Fruit fly (Drosophila melanogaster): ENCODE data around the gene Cyp4ae1.

The Cyp4ae1 gene

DNA sequence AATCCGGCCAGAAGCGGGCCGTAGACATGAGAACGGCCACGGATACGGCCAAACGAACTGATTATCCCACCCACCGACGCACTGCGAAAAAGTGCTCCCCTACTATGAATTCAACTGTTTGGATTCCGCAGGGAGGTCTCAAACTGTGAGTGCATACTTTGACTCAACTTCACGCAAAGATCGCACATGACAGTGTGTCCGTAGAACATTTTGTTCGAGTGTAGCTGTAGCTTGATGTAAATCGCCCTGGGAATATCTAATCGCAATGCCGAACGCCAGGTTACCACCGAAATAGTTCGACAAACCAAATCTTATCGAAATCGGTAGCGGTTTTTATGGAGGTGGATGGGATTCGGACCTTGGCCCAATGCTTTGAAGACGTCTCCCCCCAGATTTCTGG, 17.8 kb upstream of the Cyp4ae1 start:
- no peak for TF ChIP-seq EcR (GFP tag; optimal IDR thresholded peaks at IDR 0.05)
- TF ChIP-seq CG8478 (optimal IDR thresholded peaks at IDR 0.05): no peak
- TF ChIP-seq usp (GFP tag; optimal IDR thresholded peaks at IDR 0.05): no peak
- no peak for TF ChIP-seq pan (optimal IDR thresholded peaks at IDR 0.05)
- TF ChIP-seq psq (optimal IDR thresholded peaks at IDR 0.05): no peak
- no peak for TF ChIP-seq Dll (optimal IDR thresholded peaks at IDR 0.05)

DNA sequence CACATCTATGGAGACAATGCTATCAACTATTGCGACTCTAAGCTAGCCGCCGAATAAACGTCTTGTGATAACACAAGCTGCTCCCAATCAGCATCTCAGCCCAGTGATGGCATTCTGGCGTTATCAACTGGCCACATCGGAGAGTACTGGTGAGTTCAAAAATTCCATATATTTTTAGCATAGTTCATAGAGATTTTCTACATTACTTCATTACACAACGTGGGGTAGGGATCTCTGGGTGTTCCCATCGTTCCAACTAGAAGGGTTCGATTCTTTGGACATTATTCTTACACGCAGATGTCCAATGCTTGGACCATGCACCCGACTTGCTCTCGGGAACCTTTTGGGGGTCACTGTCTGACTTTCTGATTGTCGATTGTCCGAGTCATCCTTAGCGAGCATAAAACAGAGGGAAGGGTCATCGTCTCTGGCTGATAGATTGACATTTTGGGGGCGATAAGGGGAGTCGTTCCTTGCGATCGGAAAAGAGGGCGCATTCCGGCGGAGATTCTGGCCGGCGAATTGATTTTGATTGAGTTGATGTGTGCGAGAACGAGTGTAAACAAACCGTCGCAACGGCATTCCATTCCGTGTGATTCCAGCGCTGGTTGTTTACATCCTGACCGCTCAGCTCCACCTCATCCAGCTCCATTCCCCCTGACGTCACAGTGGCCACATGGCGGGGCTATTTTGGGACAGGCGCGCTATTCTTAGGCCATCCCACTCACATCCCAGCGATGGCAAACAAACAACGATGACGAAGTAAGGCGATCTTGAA, 16.5 kb upstream of the Cyp4ae1 start, which contains the start of the genes Cyp4d1 and CG3630:
Gene Cyp4d1 (minus strand): TSS at position 51 of the 778 bp plus-strand sequence.
Gene CG3630 (plus strand): TSS at position 67 of the 778 bp plus-strand sequence.
- TF ChIP-seq EcR (GFP tag; optimal IDR thresholded peaks at IDR 0.05) (no peak), Dll (optimal IDR thresholded peaks at IDR 0.05) (no peak), usp (GFP tag; optimal IDR thresholded peaks at IDR 0.05) (no peak), CG8478 (optimal IDR thresholded peaks at IDR 0.05) (no peak), pan (optimal IDR thresholded peaks at IDR 0.05) (no peak), psq (optimal IDR thresholded peaks at IDR 0.05) (no peak)

DNA sequence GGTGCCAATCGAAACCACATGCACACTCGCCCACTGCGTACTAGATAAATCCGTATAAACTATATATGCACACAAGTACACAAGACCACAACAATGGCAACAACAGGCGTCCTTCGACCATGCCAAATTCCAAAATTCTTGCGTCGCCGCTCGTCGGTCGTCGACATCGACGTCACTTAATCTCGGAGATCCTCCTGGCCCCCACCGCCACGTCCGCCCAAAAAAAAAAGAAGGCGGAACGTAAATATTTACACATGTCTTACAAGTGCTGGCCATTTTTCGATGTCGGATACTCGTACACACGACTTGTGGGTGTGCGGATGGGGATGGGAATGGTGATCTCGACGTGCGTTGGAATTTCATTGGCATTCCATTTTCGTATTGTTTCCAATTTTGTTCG, 15.4 kb upstream of the Cyp4ae1 start:
- TF ChIP-seq CG8478 (optimal IDR thresholded peaks at IDR 0.05) (no peak), pan (optimal IDR thresholded peaks at IDR 0.05) (no peak), EcR (GFP tag; optimal IDR thresholded peaks at IDR 0.05) (no peak), Dll (optimal IDR thresholded peaks at IDR 0.05) (no peak), psq (optimal IDR thresholded peaks at IDR 0.05) (no peak), usp (GFP tag; optimal IDR thresholded peaks at IDR 0.05) (no peak)

DNA sequence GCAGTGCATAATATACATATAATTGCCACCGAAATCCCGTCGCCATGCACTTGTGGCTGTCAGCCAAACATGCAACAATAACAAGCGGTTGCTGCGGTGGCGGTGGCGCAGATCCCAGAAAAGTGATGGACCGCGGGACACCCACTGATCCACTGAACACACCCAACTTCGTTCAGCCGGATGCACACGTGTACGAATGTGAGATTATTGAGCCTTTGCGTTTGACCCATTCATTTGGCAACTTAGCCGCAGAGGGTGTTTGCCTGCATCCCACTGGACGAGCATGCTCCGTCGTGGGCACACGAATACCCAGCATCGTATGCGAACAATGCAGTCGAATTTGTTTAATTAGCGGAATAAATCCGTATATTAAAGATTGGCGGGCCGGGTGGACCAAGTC, 13.4 kb upstream of the Cyp4ae1 start:
- no peak for TF ChIP-seq CG8478 (optimal IDR thresholded peaks at IDR 0.05)
- TF ChIP-seq pan (optimal IDR thresholded peaks at IDR 0.05): no peak
- TF ChIP-seq EcR (GFP tag; optimal IDR thresholded peaks at IDR 0.05): no peak
- TF ChIP-seq psq (optimal IDR thresholded peaks at IDR 0.05): no peak
- no peak for TF ChIP-seq usp (GFP tag; optimal IDR thresholded peaks at IDR 0.05)
- TF ChIP-seq Dll (optimal IDR thresholded peaks at IDR 0.05): no peak

DNA sequence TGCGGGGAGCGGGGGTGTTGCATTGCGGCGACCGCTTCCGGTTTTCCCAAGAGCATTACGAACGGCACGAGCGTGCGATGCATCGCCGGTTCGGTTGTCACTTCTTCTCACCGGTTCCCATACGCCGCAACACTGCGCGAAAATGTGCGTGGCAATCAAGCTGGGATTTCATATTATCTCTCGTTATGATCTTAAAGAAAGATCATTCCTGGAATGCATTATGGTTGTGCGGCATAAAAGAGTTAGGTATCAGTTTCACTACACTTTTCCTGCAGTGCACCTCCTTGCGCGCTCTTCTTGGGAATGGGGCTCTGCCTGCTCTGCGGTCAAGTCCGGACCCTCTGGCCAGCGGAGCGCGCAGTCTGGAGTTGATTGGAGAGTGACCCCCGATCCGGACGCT, 12.7 kb upstream of the Cyp4ae1 start:
- TF ChIP-seq EcR (GFP tag; optimal IDR thresholded peaks at IDR 0.05): no peak

DNA sequence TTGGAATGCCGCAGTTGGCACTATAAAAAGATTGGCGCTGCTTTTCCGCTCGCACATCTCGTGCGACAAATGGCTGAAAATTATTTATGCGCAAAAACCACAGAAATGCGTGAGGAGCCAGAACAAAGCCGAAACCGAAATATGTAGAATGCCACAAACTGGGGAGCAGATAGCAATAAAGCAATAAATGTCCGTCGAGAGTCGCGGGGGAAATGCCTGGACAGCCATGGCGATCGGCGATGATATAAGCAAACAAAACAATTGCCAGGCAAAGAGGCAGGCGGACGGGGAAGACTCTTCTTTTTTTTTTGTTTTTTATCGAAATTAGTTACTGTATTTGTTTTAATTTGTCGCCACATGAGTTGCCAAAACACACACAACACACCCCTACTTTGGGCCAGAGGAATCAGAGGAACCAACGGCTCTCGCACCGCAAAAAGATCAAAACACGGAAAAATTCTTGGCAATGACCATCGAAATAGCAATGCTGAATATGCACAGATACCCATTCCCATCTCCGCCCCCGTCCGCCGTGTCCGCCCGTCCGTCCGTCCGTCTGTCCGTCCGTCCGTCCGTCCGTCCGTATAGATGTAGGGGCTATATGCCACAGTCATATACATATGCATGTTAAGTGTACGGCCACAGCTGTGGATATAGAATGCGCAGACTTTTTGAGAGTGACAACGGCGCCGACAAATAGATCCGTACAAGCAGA, 10.2 kb upstream of the Cyp4ae1 start:
- TF ChIP-seq usp (GFP tag; optimal IDR thresholded peaks at IDR 0.05) (no peak), pan (optimal IDR thresholded peaks at IDR 0.05) (no peak), CG8478 (optimal IDR thresholded peaks at IDR 0.05) (no peak), EcR (GFP tag; optimal IDR thresholded peaks at IDR 0.05) (no peak), psq (optimal IDR thresholded peaks at IDR 0.05) (no peak), Dll (optimal IDR thresholded peaks at IDR 0.05) (no peak)

DNA sequence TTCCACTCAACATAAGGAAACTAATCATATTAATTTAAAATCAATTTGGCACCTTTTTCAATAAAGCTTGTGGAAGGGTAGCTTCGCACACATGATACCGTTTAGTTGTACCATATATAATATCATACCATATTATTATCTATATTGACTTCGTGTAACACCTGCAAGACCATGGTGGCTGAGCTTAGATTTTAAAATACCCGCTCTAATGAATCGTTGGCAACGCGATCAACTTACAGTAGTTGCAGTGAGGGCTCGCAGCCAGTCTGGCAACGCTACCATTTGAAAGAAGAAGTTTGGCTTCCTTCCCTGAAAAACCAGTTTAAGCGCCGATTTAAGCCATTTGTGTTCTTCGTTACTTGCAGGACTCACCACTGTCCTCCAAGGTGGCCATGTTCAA, 8.4 kb upstream of the Cyp4ae1 start:
- TF ChIP-seq pan (optimal IDR thresholded peaks at IDR 0.05): no peak
- TF ChIP-seq CG8478 (optimal IDR thresholded peaks at IDR 0.05): no peak
- TF ChIP-seq EcR (GFP tag; optimal IDR thresholded peaks at IDR 0.05): no peak
- TF ChIP-seq usp (GFP tag; optimal IDR thresholded peaks at IDR 0.05): no peak
- no peak for TF ChIP-seq psq (optimal IDR thresholded peaks at IDR 0.05)
- TF ChIP-seq Dll (optimal IDR thresholded peaks at IDR 0.05): no peak

DNA sequence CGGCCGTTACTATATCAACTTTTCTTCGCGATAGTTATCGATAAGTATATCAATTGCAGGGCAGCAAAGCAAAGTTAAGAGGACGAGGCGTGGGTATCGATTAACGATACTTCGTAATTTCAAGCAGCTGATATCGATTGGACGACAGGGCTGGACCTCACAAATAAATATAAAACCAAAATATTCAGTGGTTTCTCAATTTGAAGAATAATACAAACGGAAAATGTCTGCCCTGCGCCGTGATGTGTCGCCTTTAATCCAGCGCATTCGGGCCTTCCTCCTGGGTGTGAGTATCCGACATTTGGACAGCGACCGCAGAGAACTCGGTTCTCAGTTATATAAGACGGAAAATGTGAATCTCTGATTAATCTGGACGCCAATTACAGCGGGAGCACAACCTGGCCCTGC, 6.4 kb upstream of the Cyp4ae1 start, which contains the start of gene ND-B14.5A:
Gene ND-B14.5A (plus strand): TSS at position 107 of the 408 bp plus-strand sequence.
- TF ChIP-seq pan (optimal IDR thresholded peaks at IDR 0.05) (no peak), CG8478 (optimal IDR thresholded peaks at IDR 0.05) (no peak), psq (optimal IDR thresholded peaks at IDR 0.05) (no peak), usp (GFP tag; optimal IDR thresholded peaks at IDR 0.05) (no peak), EcR (GFP tag; optimal IDR thresholded peaks at IDR 0.05) (no peak), Dll (optimal IDR thresholded peaks at IDR 0.05) (no peak)

DNA sequence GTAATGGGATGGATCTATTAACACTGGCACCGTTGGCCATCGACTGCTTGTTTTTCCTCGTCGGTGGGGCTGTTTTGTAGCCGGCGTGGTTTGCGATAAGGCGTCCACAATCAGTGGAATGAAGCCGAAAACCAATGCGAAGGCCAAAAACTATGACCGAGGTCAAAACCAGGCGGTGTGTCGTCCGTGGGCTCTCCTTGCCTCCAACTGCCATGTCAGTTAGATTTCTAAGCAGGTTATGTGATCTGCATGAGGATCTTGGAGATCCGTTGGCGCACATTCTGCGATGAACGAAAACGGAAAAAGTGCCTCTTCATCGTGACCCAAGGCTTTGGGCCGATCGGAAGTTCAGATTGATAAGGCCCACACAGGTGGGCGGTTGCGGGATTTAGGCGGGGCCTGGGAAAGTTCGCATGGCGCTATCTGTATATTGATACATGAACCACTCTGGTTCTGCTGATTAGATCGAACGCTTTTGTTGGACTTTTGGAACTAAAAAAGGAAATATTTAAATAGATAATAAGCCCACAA, 3.5 kb upstream of the Cyp4ae1 start, which contains the start of gene Cyp4d14:
Gene Cyp4d14 (minus strand): TSS at position 51 of the 531 bp plus-strand sequence.
- TF ChIP-seq usp (GFP tag; optimal IDR thresholded peaks at IDR 0.05): no peak
- no peak for TF ChIP-seq psq (optimal IDR thresholded peaks at IDR 0.05)
- TF ChIP-seq pan (optimal IDR thresholded peaks at IDR 0.05): no peak
- TF ChIP-seq CG8478 (optimal IDR thresholded peaks at IDR 0.05): no peak
- no peak for TF ChIP-seq Dll (optimal IDR thresholded peaks at IDR 0.05)
- TF ChIP-seq EcR (GFP tag; optimal IDR thresholded peaks at IDR 0.05): no peak

DNA sequence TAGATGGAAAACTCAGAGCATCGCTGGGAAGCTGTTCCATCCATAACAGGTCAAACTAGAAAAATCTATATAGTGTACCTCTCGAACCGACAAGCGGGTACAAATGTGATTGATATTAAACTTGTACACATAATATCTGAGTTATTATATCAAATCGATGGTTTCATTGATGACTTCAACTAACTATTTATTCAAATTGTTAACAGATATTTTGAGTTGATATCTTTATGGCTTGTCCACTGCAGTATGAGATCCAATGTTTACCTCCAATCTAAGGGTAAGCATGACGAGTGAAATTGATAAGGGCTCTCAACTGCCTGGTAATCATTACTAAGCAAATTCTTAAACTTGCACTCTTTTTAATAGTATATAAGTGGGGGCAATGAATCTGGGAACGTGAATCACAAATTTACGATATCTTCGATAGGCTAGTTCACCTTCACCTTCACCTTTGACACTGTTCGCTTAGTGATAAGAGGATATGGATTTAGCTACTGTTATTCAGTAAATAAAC, 2.8 kb upstream of the Cyp4ae1 start, which contains the start of gene Cyp4d2:
Gene Cyp4d2 (plus strand): TSS at position 51 of the 514 bp plus-strand sequence.
- TF ChIP-seq Dll (optimal IDR thresholded peaks at IDR 0.05): no peak
- no peak for TF ChIP-seq pan (optimal IDR thresholded peaks at IDR 0.05)
- no peak for TF ChIP-seq EcR (GFP tag; optimal IDR thresholded peaks at IDR 0.05)
- TF ChIP-seq usp (GFP tag; optimal IDR thresholded peaks at IDR 0.05): no peak
- no peak for TF ChIP-seq psq (optimal IDR thresholded peaks at IDR 0.05)
- TF ChIP-seq CG8478 (optimal IDR thresholded peaks at IDR 0.05): no peak

DNA sequence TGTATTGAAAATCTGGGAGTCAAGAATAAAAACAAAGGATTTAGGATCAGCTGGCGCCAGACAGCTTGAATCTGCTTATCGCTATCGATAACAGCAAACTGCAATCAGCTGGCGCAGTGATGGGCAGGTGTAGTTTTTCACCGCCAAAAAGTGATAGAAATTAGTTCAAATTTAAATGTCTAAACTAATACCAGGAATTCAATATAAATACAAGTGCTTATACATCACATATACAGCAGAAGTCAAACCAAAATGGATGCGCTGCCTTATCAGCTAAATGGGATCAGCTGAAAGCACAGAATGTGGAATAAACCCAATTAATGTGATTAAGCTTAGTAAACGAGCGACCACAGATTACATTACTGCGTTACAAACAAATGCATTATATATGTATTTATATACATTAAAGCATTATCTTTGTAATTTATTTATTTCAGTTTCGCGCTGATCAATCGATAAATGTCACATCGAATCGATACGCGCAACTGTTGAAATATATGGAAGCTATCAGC, 2.0 kb downstream of the Cyp4ae1 start, which contains the start of gene pn:
Gene pn (plus strand): TSS at position 462 of the 512 bp plus-strand sequence.
- TF ChIP-seq usp (GFP tag; optimal IDR thresholded peaks at IDR 0.05): no peak
- TF ChIP-seq psq (optimal IDR thresholded peaks at IDR 0.05): no peak
- no peak for TF ChIP-seq Dll (optimal IDR thresholded peaks at IDR 0.05)
- TF ChIP-seq EcR (GFP tag; optimal IDR thresholded peaks at IDR 0.05): no peak
- no peak for TF ChIP-seq pan (optimal IDR thresholded peaks at IDR 0.05)
- no peak for TF ChIP-seq CG8478 (optimal IDR thresholded peaks at IDR 0.05)

Measured in whole organism.